Fruit fly (Drosophila melanogaster) ovary, adult (tissue): ENCODE results near the gene CG4022.
A peak's percentile ranks its signal among the peaks of the same experiment; 100 is the strongest.

ENCODE experiments used
- CG17801 ChIP-seq: fragments of 200-800 bp; optimal IDR thresholded peaks from 2 replicates; lab custom pipeline; 2019; ENCODE audit warnings: missing biosample characterization, mild to moderate bottlenecking, missing genetic modification characterization, moderate library complexity; ENCODE audit not compliant: partially characterized antibody

The CG4022 gene

DNA sequence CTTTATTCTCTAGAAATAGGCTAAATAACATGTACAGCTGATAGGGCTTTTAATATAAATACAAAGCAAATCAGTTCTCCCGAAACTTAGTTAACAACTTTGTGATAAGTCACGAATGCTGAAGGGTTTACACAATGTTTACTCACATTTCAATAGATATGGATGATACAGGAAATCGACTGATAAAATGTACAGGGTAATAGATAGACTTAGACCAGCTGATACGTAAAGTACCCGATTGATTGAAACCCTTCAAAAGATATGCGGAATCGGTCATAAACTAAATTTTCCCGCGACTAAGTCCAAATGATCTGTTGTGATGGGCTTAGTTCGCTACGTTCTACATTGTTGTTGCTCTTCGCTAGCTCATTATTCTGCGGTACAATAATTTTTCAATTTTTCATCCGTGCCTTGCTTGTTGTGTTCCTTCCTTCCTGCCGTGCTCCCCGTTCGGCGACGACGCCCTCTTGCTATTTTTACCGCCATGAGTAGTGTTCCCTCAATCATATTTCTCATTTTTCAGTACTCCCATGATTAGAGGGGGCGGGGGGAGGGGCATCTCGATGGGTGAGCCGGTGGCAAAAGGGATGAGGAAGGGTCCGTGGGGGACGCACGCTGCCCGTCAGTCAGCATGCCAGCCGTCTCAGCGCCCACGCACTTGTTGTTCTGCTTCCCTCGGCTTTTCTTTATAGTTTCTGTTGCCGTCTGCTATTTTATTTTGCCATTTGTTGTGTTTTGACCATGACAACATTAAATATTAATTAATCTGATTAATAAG is 22.4 kb upstream of the CG4022 start:
- no peak for TF ChIP-seq CG17801 (GFP tag; lab: Kevin White, UChicago)

DNA sequence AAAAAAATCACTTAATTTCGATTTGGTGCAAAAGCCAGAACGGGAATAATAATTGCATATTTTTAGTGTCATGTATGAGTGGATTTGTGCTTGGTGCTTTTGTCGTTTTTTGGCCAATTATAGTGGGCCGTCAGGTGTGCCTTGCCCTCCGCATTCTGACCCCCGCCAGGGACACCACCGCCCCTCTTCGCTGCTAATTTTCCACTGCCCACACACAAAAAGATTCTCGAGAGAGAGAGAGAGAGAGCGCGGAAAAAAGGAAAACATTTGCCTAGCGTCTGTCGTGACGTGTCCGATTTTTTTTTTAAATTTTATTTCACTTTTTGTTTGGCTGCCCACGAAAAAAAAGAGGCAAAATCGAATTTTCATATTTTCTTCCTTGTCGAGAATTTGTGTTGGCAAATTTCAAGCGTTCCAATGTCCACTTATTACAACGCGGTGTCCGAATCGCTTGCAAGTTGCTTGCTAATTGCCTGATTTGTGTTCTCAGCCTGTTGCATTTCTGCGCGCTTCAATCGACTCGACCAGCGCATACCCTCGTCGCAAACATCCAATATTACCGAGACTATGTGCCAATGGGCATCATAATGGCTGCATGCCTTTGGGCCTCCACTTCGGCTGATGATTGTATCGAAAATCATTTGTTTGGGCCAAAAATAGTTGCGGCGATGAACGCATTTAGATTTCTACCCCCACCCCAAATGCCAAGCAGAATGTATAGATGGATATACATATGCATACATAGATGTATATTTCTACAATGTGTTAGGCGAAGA is 21.4 kb upstream of the CG4022 start:
- no peak for TF ChIP-seq CG17801 (GFP tag; lab: Kevin White, UChicago)

dm6 chr3L:9430608-9430952 is 19.9 kb upstream of the CG4022 start:
- TF ChIP-seq CG17801 (GFP tag; lab: Kevin White, UChicago): no peak

dm6 chr3L:9429665-9430607 is 19.3 kb upstream of the CG4022 start, which contains the start of the genes RpS17 and MTF-1:
RpS17 (minus strand) TSS chr3L:9429821.
MTF-1 (plus strand) TSS chr3L:9430312.
- TF ChIP-seq CG17801 (GFP tag; lab: Kevin White, UChicago): peak; percentile 80

DNA sequence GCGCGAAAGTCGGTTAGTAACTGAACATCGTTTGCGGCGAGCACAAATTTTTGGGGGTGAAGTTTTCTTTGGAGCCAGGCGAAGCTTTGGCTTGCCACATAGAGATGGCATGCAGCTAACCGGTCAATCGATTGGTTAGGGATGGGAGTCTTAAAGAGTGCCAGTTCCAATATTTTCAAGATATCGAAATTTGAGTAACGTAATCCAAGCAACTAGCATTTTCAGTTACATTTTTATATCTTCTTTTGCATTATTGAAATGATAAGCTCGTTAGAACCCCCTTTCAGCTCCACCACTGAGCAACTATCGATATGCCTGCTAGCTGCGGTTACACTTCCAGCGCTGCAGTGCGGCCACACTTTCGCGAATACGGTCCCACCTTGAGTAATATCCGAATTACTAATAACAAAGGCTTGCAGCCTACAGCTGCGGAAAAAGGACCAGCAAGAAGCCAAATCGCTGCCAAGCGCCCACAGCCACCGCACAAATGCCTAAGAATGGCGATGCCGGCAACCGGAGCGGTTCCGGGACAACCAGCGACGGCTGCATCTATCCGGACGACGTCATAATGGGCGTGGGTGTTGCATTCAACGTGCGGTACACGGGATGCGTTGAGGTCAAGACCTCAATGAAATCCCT is 16.1 kb upstream of the CG4022 start, which contains the start of the genes Atat and Shc:
Atat (minus strand) TSS at position 103 of the 639 bp plus-strand sequence.
Shc (plus strand) TSS at position 355 of the 639 bp plus-strand sequence.
- peak; percentile 97 for TF ChIP-seq CG17801 (GFP tag; lab: Kevin White, UChicago)

dm6 chr3L:9425838-9426237 is 15.2 kb upstream of the CG4022 start:
- no peak for TF ChIP-seq CG17801 (GFP tag; lab: Kevin White, UChicago)

DNA sequence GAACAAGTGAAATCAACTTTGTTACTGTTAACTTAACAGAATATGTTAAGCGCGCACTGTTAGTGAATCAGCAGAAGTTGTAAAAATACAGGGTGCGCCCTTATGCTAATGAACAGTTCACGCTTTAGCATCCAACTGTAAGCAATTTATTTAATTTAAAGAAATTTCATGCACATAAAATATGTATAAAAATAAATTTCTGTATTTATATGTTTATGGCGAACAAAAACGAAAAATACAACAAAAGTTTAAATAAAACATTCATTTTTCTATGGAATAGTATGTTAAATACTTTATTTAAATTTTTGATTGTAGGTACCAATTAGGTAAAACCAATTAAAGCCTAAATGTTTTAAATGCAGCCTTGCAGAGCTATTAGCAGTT is 13.9 kb upstream of the CG4022 start:
- TF ChIP-seq CG17801 (GFP tag; lab: Kevin White, UChicago): peak; percentile 11

DNA sequence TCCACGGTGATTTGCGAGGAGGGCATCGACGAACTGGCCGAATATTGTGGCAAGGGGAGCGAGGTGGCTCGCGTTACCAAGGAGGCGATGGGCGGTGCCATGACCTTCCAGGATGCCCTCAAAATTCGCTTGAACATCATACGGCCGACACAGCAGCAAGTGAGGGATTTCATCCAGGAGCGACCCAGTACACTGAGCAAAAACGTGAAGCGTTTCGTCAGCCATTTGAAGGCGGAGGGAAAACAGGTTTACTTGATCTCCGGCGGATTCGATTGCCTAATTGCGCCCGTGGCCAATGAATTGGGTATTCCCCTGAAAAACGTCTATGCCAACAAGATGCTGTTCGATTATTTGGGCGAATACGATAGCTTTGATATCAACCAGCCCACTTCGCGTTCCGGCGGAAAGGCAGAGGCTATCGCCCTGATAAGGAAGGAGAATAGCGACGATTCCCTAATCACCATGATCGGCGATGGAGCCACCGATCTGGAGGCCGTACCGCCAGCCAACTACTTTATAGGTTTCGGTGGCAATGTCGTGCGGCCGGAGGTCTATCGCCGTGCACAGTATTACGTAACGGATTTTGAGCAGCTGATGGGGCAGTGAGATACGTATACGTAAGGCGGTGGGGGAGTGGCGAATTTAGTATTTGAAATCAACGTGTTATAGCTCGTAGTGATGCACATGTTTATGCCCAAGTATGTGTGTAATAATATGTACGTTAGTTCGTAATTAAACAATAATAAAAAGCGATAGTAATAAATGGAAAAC is 13.3 kb upstream of the CG4022 start:
- no peak for TF ChIP-seq CG17801 (GFP tag; lab: Kevin White, UChicago)

- TF ChIP-seq CG17801 (GFP tag; lab: Kevin White, UChicago): peak; percentile 100
Measured at dm6 chr3L:9422636-9423419, 12.2 kb upstream of the CG4022 start, which contains the start of gene aay. aay (plus strand) TSS chr3L:9423253.

DNA sequence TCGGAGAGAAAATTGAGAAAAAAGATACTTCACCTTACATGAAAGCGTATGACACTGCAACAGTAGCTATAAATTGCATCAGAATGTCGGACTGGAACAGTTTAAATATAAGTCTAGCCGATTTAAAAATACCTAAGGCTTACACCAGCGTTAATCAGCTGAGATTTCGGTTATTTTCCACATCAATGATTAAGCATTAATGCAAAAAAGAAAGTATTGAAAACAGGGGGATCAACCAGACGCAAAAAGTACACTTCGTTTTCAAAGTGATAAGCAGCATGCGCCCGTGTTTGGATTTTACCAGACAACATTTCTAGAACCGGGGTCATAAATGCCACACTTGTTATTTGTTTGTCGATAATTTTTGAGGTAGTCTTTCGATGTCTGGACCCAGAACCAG is 11.5 kb upstream of the CG4022 start:
- no peak for TF ChIP-seq CG17801 (GFP tag; lab: Kevin White, UChicago)

- no peak for TF ChIP-seq CG17801 (GFP tag; lab: Kevin White, UChicago)
Measured at dm6 chr3L:9421621-9422020, 11.0 kb upstream of the CG4022 start.

DNA sequence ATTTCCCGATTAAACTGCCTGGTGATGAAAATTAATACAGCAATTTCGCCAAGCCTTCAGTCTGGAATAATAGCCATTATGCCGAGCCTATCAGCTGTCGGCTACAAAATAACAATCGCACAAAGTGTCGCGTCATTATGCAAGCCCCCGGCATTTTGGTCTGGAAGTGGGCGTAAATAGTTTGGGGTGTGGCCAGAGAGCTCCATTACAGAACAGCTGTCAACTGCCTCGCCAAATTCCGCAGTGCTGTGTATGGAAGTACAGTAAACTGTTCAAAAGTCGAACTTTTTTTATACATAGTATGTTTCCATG is 10.1 kb upstream of the CG4022 start:
- TF ChIP-seq CG17801 (GFP tag; lab: Kevin White, UChicago): no peak
